Fruit fly (Drosophila melanogaster) whole organism, embryonic: ENCODE results near the gene bys.

Source experiments
- Atf3 ChIP-seq: fragments of 200-800 bp; sonication (Bioruptor generic); optimal IDR thresholded peaks from 3 replicates; lab custom pipeline; 2016; ENCODE audit warnings: missing biosample characterization, missing genetic modification characterization
- CG10462 ChIP-seq: fragments of 200-800 bp; sonication (Bioruptor generic); optimal IDR thresholded peaks from 2 replicates; lab custom pipeline; 2016; ENCODE audit warnings: missing biosample characterization, missing genetic modification characterization
- CG12219 ChIP-seq: fragments of 200-800 bp; sonication (Bioruptor generic); optimal IDR thresholded peaks from 3 replicates; lab custom pipeline; 2018; ENCODE audit warnings: missing biosample characterization, mild to moderate bottlenecking, missing genetic modification characterization
- CG13624 ChIP-seq: fragments of 200-800 bp; sonication (Bioruptor generic); optimal IDR thresholded peaks from 2 replicates; lab custom pipeline; 2016; ENCODE audit warnings: missing biosample characterization, missing genetic modification characterization
- CG14050 ChIP-seq: fragments of 200-800 bp; sonication (Bioruptor generic); IDR thresholded peaks from 3 replicates; pipeline ENCODE4 v1.3.6; 2022; ENCODE audit warnings: missing biosample characterization, missing genetic modification characterization
- CG14965 ChIP-seq: fragments of 200-800 bp; sonication (Bioruptor generic); optimal IDR thresholded peaks from 2 replicates; lab custom pipeline; 2016; ENCODE audit warnings: missing biosample characterization, missing genetic modification characterization, borderline replicate concordance
- CG15073 ChIP-seq: fragments of 200-800 bp; sonication (Bioruptor generic); optimal IDR thresholded peaks from 2 replicates; lab custom pipeline; 2016; ENCODE audit warnings: missing biosample characterization, missing genetic modification characterization
- CG15479 ChIP-seq: fragments of 200-800 bp; sonication (Bioruptor generic); optimal IDR thresholded peaks from 3 replicates; lab custom pipeline; 2019; ENCODE audit warnings: missing biosample characterization, mild to moderate bottlenecking, missing genetic modification characterization, moderate library complexity
- CG1602 ChIP-seq: fragments of 200-800 bp; sonication (Bioruptor generic); optimal IDR thresholded peaks from 3 replicates; lab custom pipeline; 2016; ENCODE audit warnings: missing biosample characterization, missing genetic modification characterization
- CG16813 ChIP-seq: fragments of 200-800 bp; sonication (Bioruptor generic); IDR thresholded peaks from 3 replicates; pipeline ENCODE4 v1.3.6; 2022; ENCODE audit warnings: missing biosample characterization, missing genetic modification characterization; ENCODE audit not compliant: partially characterized antibody
- CG3163 ChIP-seq: fragments of 200-800 bp; sonication (Bioruptor generic); optimal IDR thresholded peaks from 3 replicates; lab custom pipeline; 2016; ENCODE audit warnings: missing biosample characterization, missing genetic modification characterization
- CG3847 ChIP-seq: fragments of 200-800 bp; sonication (Bioruptor generic); IDR thresholded peaks from 2 replicates; pipeline ENCODE4 v1.3.6; 2022; ENCODE audit warnings: missing biosample characterization, missing genetic modification characterization
- CG4617 ChIP-seq: fragments of 200-800 bp; sonication (Bioruptor generic); optimal IDR thresholded peaks from 3 replicates; lab custom pipeline; 2016; ENCODE audit warnings: missing biosample characterization, missing genetic modification characterization, borderline replicate concordance
- CG6854 ChIP-seq: fragments of 200-800 bp; sonication (Bioruptor generic); optimal IDR thresholded peaks from 3 replicates; lab custom pipeline; 2017; ENCODE audit warnings: missing biosample characterization, mild to moderate bottlenecking, missing genetic modification characterization
- CG7372 ChIP-seq: fragments of 200-800 bp; sonication (Bioruptor generic); IDR thresholded peaks from 2 replicates; pipeline ENCODE4 v1.3.6; 2022; ENCODE audit warnings: missing biosample characterization, missing genetic modification characterization
- CG7745 ChIP-seq: fragments of 200-800 bp; sonication (Bioruptor generic); optimal IDR thresholded peaks from 2 replicates; lab custom pipeline; 2018; ENCODE audit warnings: missing biosample characterization, mild to moderate bottlenecking, missing genetic modification characterization, moderate library complexity
- CG7928 ChIP-seq: fragments of 200-800 bp; sonication (Bioruptor generic); optimal IDR thresholded peaks from 2 replicates; lab custom pipeline; 2017; ENCODE audit warnings: missing biosample characterization, mild to moderate bottlenecking, missing genetic modification characterization
- CG8765 ChIP-seq: fragments of 200-800 bp; sonication (Bioruptor generic); IDR thresholded peaks from 2 replicates; pipeline ENCODE4 v1.3.6; 2022; ENCODE audit warnings: missing biosample characterization, missing genetic modification characterization
- Dip2 ChIP-seq: fragments of 200-800 bp; sonication (Bioruptor generic); IDR thresholded peaks from 2 replicates; pipeline ENCODE4 v1.3.6; 2022; ENCODE audit warnings: missing biosample characterization, missing genetic modification characterization
- Doc3 ChIP-seq: fragments of 200-800 bp; sonication (Bioruptor generic); IDR thresholded peaks from 3 replicates; pipeline ENCODE4 v1.3.6; 2022; ENCODE audit warnings: missing biosample characterization, missing genetic modification characterization; ENCODE audit not compliant: partially characterized antibody
- Eip74EF ChIP-seq, 2 experiments: fragments of 200-800 bp in 1 of 2; fragments of >200 bp in 1 of 2; sonication (Bioruptor generic) in 1 of 2; optimal IDR thresholded peaks; 2 replicates each; lab custom pipeline; 2017 to 2019; ENCODE audit warnings: missing biosample characterization in 2 of 2, missing genetic modification characterization in 2 of 2, mild to moderate bottlenecking in 1 of 2, moderate library complexity in 1 of 2
- Elba2 ChIP-seq: fragments of 200-800 bp; sonication (Bioruptor generic); optimal IDR thresholded peaks from 3 replicates; lab custom pipeline; 2016; ENCODE audit warnings: missing biosample characterization, missing genetic modification characterization
- Jarid2 ChIP-seq: fragments of 200-800 bp; sonication (Bioruptor generic); optimal IDR thresholded peaks from 3 replicates; lab custom pipeline; 2017; ENCODE audit warnings: mild to moderate bottlenecking, missing biosample characterization, missing genetic modification reagents, missing genetic modification characterization
- Lhr ChIP-seq: fragments of 200-800 bp; sonication (Bioruptor generic); optimal IDR thresholded peaks from 3 replicates; lab custom pipeline; 2017; ENCODE audit warnings: mild to moderate bottlenecking, missing biosample characterization, missing genetic modification reagents, missing genetic modification characterization
- Oli ChIP-seq: fragments of 200-800 bp; sonication (Bioruptor generic); optimal IDR thresholded peaks from 2 replicates; lab custom pipeline; 2018; ENCODE audit warnings: missing biosample characterization, mild to moderate bottlenecking, missing genetic modification characterization, moderate library complexity
- Pdp1 ChIP-seq, 2 experiments: fragments of 200-800 bp; sonication (Bioruptor generic); optimal IDR thresholded peaks; 3 replicates each; lab custom pipeline; 2016; ENCODE audit warnings: missing biosample characterization in 2 of 2, missing genetic modification characterization in 2 of 2, mild to moderate bottlenecking in 1 of 2, moderate library complexity in 1 of 2
- Ravus ChIP-seq: fragments of 200-800 bp; sonication (Bioruptor generic); IDR thresholded peaks from 2 replicates; pipeline ENCODE4 v1.3.6; 2022; ENCODE audit warnings: missing biosample characterization, missing genetic modification characterization
- Rfx ChIP-seq: fragments of 200-800 bp; sonication (Bioruptor generic); IDR thresholded peaks from 2 replicates; pipeline ENCODE4 v1.3.6; 2022; ENCODE audit warnings: missing biosample characterization, missing genetic modification characterization
- Spps ChIP-seq: fragments of 200-800 bp; sonication (Bioruptor generic); optimal IDR thresholded peaks from 2 replicates; lab custom pipeline; 2018; ENCODE audit warnings: missing biosample characterization, mild to moderate bottlenecking, missing genetic modification characterization
- Vsx1 ChIP-seq: fragments of 200-800 bp; sonication (Bioruptor generic); optimal IDR thresholded peaks from 2 replicates; lab custom pipeline; 2017; ENCODE audit warnings: missing biosample characterization, mild to moderate bottlenecking, missing genetic modification characterization, missing genetic modification reagents
- chn ChIP-seq: fragments of 200-800 bp; sonication (Bioruptor generic); optimal IDR thresholded peaks from 2 replicates; lab custom pipeline; 2016; ENCODE audit warnings: missing biosample characterization, missing genetic modification characterization
- corto ChIP-seq: fragments of 200-800 bp; sonication (Bioruptor generic); optimal IDR thresholded peaks from 2 replicates; lab custom pipeline; 2016; ENCODE audit warnings: missing biosample characterization, mild to moderate bottlenecking, missing genetic modification characterization, moderate library complexity
- crol ChIP-seq: fragments of 200-800 bp; sonication (Bioruptor generic); IDR thresholded peaks from 2 replicates; pipeline ENCODE4 v1.3.6; 2022; ENCODE audit warnings: missing biosample characterization, missing genetic modification characterization
- danr ChIP-seq: fragments of 200-800 bp; sonication (Bioruptor generic); IDR thresholded peaks from 2 replicates; pipeline ENCODE4 v1.3.6; 2022; ENCODE audit warnings: missing biosample characterization, missing genetic modification characterization
- gce ChIP-seq: fragments of 200-800 bp; sonication (Bioruptor generic); IDR thresholded peaks from 3 replicates; pipeline ENCODE4 v1.3.6; 2022; ENCODE audit warnings: missing biosample characterization, missing genetic modification characterization
- gsb-n ChIP-seq: fragments of 200-800 bp; sonication (Bioruptor generic); optimal IDR thresholded peaks from 3 replicates; lab custom pipeline; 2018; ENCODE audit warnings: missing biosample characterization, mild to moderate bottlenecking, missing genetic modification characterization
- ind ChIP-seq: fragments of 200-800 bp; sonication (Bioruptor generic); optimal IDR thresholded peaks from 3 replicates; lab custom pipeline; 2016; ENCODE audit warnings: missing biosample characterization, missing genetic modification characterization
- lab ChIP-seq: fragments of 200-800 bp; sonication (Bioruptor generic); optimal IDR thresholded peaks from 3 replicates; lab custom pipeline; 2017; ENCODE audit warnings: missing biosample characterization, missing genetic modification characterization, mild to moderate bottlenecking, moderate library complexity, missing genetic modification reagents
- lola ChIP-seq, 3 experiments: fragments of >200 bp in 2 of 3; fragments of 200-800 bp in 1 of 3; sonication (Bioruptor generic) in 1 of 3; optimal IDR thresholded peaks; 2 replicates each; lab custom pipeline; 2017 to 2019; ENCODE audit warnings: missing biosample characterization in 3 of 3, missing genetic modification characterization in 3 of 3, mild to moderate bottlenecking in 1 of 3, moderate library complexity in 1 of 3
- nerfin-1 ChIP-seq: fragments of 200-800 bp; sonication (Bioruptor generic); optimal IDR thresholded peaks from 3 replicates; lab custom pipeline; 2019; ENCODE audit warnings: missing biosample characterization, mild to moderate bottlenecking, missing genetic modification characterization, moderate library complexity
- onecut ChIP-seq: fragments of 200-800 bp; sonication (Bioruptor generic); IDR thresholded peaks from 2 replicates; pipeline ENCODE4 v1.3.6; 2022; ENCODE audit warnings: missing biosample characterization, missing genetic modification characterization
- otp ChIP-seq: fragments of 200-800 bp; sonication (Bioruptor generic); IDR thresholded peaks from 3 replicates; pipeline ENCODE4, ENCODE4 v1.3.6; 2022; ENCODE audit warnings: missing biosample characterization, missing genetic modification characterization
- pfk ChIP-seq: fragments of 200-800 bp; sonication (Bioruptor generic); optimal IDR thresholded peaks from 2 replicates; lab custom pipeline; 2018; ENCODE audit warnings: missing biosample characterization, mild to moderate bottlenecking, missing genetic modification characterization, moderate library complexity
- pita ChIP-seq: fragments of 200-800 bp; sonication (Bioruptor generic); optimal IDR thresholded peaks from 2 replicates; lab custom pipeline; 2017; ENCODE audit warnings: missing biosample characterization, mild to moderate bottlenecking, missing genetic modification characterization
- repo ChIP-seq: fragments of 200-800 bp; sonication (Bioruptor generic); optimal IDR thresholded peaks from 2 replicates; lab custom pipeline; 2016; ENCODE audit warnings: missing biosample characterization, missing genetic modification characterization
- row ChIP-seq: fragments of 200-800 bp; sonication (Bioruptor generic); IDR thresholded peaks from 3 replicates; pipeline ENCODE4 v1.3.6; 2022; ENCODE audit warnings: missing biosample characterization, missing genetic modification characterization
- sisA ChIP-seq: fragments of 200-800 bp; sonication (Bioruptor generic); IDR thresholded peaks from 2 replicates; pipeline ENCODE4 v1.3.6; 2022; ENCODE audit warnings: missing biosample characterization, missing genetic modification characterization
- stc ChIP-seq: fragments of 200-800 bp; sonication (Bioruptor generic); IDR thresholded peaks from 2 replicates; pipeline ENCODE4 v1.3.6; 2022; ENCODE audit warnings: missing biosample characterization, missing genetic modification characterization

Gene bys

dm6 chrX:7933210-7933915 lies 31.7 kb downstream of the bys start, which contains the start of the genes Dhdds and RpS14a (continued):
- TF ChIP-seq lola (GFP tag; optimal IDR thresholded peaks at IDR 0.05; lab: Kevin White, UChicago), result peak in 1 of 3 experiments; percentile 52
- peak; percentile 86 for TF ChIP-seq pita (GFP tag; lab: Kevin White, UChicago)
- TF ChIP-seq Pdp1 (GFP tag; optimal IDR thresholded peaks at IDR 0.05; lab: Kevin White, UChicago), result peak; percentile 28 to 48
- peak; percentile 25 for TF ChIP-seq Spps (tag; lab: Kevin White, UChicago)
- no peak for TF ChIP-seq gce
- peak; percentile 41 for TF ChIP-seq pfk
- TF ChIP-seq CG16813 (GFP tag; lab: Robert Waterston, UW), result peak; percentile 83
- no peak for TF ChIP-seq onecut (GFP tag; lab: Robert Waterston, UW)
- TF ChIP-seq Lhr (GFP tag; lab: Kevin White, UChicago), result peak; percentile 90
- peak; percentile 33 for TF ChIP-seq Oli (tag; lab: Kevin White, UChicago)
- peak; percentile 15; the same call in 1 of the 3 replicates for TF ChIP-seq row (GFP tag; lab: Robert Waterston, UW)
- TF ChIP-seq corto, result no peak
- peak; percentile 80 for TF ChIP-seq lab
- TF ChIP-seq Atf3, result peak; percentile 1

- TF ChIP-seq Rfx (GFP tag; lab: Robert Waterston, UW), result peak; percentile 88
- TF ChIP-seq CG15479 (GFP tag; lab: Kevin White, UChicago), result peak; percentile 81
- peak; percentile 65; the same call in 1 of the 2 replicates for TF ChIP-seq stc
- TF ChIP-seq Dip2 (GFP tag; lab: Robert Waterston, UW), result no peak
- no peak for TF ChIP-seq CG7928 (GFP tag; lab: Kevin White, UChicago)
- TF ChIP-seq Ravus (GFP tag; lab: Robert Waterston, UW), result no peak
- TF ChIP-seq CG1602, result no peak
- no peak for TF ChIP-seq crol (GFP tag; lab: Robert Waterston, UW)
- TF ChIP-seq CG7372, result peak; percentile 46; the same call in 1 of the 2 replicates
- peak; percentile 6 for TF ChIP-seq nerfin-1 (tag; lab: Kevin White, UChicago)
- peak; percentile 29 for TF ChIP-seq Jarid2 (GFP tag; lab: Kevin White, UChicago)
- TF ChIP-seq gsb-n (tag; lab: Kevin White, UChicago), result peak; percentile 10
- peak; percentile 45 for TF ChIP-seq chn (GFP tag; lab: Kevin White, UChicago)
- no peak for TF ChIP-seq Eip74EF (GFP tag; optimal IDR thresholded peaks at IDR 0.05; lab: Kevin White, UChicago)
- TF ChIP-seq CG12219 (GFP tag; lab: Kevin White, UChicago), result peak; percentile 56
- no peak for TF ChIP-seq CG14965 (GFP tag; lab: Kevin White, UChicago)
- peak; percentile 32 for TF ChIP-seq CG6854
- TF ChIP-seq CG14050, result peak; percentile 58
- peak; percentile 28 for TF ChIP-seq repo (GFP tag; lab: Kevin White, UChicago)
- peak; percentile 61 for TF ChIP-seq CG3847 (GFP tag; lab: Robert Waterston, UW)
- TF ChIP-seq CG13624, result peak; percentile 67
- TF ChIP-seq pita (GFP tag; lab: Kevin White, UChicago), result no peak
- TF ChIP-seq CG4617 (GFP tag; lab: Kevin White, UChicago), result peak; percentile 37
- no peak; the same call in 1 of the 2 replicates for TF ChIP-seq CG8765 (GFP tag; lab: Robert Waterston, UW)
- TF ChIP-seq ind (GFP tag; lab: Kevin White, UChicago), result peak; percentile 40
- no peak for TF ChIP-seq Elba2 (GFP tag; lab: Kevin White, UChicago)
- peak; percentile 9 for TF ChIP-seq CG3163 (GFP tag; lab: Kevin White, UChicago)
- TF ChIP-seq sisA (GFP tag; lab: Robert Waterston, UW), result peak; percentile 24; the same call in 1 of the 2 replicates
- TF ChIP-seq Doc3 (GFP tag; lab: Robert Waterston, UW), result peak; percentile 38; the same call in 1 of the 3 replicates
- TF ChIP-seq CG15073 (GFP tag; lab: Kevin White, UChicago), result no peak
- 0 out of 2 replicates have a peak, but pooled peaks have one; percentile 13 for TF ChIP-seq danr (GFP tag; lab: Robert Waterston, UW)
- peak; percentile 68; the same call in 2 of the 3 replicates for TF ChIP-seq otp (GFP tag; lab: Robert Waterston, UW)
- TF ChIP-seq CG10462 (GFP tag; lab: Kevin White, UChicago), result no peak
- peak; percentile 54 for TF ChIP-seq Vsx1 (GFP tag; lab: Kevin White, UChicago)
- no peak for TF ChIP-seq CG7745
These were observed 33.0 kb downstream of the bys start, which contains the start of gene RpS14b for dm6 chrX:7934679-7935078. Gene RpS14b, plus strand, starts transcription at chrX:7934898.
